Worm (Caenorhabditis elegans): ENCODE results near the gene Y116F11A.1.
"Not testable (repeated sequence)": the region's sequence is repeated elsewhere in the genome, so short reads cannot be mapped to it uniquely, and the experiment has no call there.

DNA sequence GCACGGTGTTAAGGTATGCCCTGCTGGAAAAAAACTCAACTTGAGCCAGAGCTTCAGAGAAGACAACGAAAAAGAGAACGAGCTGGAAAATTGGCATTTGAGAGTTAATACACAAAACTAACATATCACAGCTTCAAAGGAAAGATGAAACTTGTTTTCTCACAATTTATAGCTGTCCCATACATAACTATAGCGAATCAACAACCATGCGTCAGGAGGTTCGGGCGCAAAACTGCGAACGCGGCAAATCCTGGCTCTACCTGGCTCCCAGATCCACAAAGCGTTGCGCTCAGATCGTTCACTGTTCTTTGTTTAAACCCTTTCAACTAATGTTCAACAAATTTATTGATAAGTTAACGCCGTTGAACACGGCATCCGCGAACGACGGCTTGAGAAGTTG, 18.7 kb upstream of the Y116F11A.1 start, which contains the start of gene Y43F8C.23:
- TF ChIP-seq pha-4 (tag; optimal IDR thresholded peaks at IDR 0.05); F13H6.1 (tag; optimal IDR thresholded peaks at IDR 0.05); ceh-24 (tag; optimal IDR thresholded peaks at IDR 0.05); pag-3 (tag; optimal IDR thresholded peaks at IDR 0.05; ENCODE audit: borderline replicate concordance); ama-1 (optimal IDR thresholded peaks at IDR 0.05); fkh-10 (GFP tag; optimal IDR thresholded peaks at IDR 0.05); ceh-22 (tag; optimal IDR thresholded peaks at IDR 0.05); ceh-45 (GFP tag; IDR thresholded peaks at IDR 0.05); K09A11.1 (tag; optimal IDR thresholded peaks at IDR 0.05; ENCODE audit: insufficient read depth); ref-2 (tag; optimal IDR thresholded peaks at IDR 0.05); nfya-1 (tag; optimal IDR thresholded peaks at IDR 0.05); che-1 (tag; optimal IDR thresholded peaks at IDR 0.05): not testable (repeated sequence)

All from whole organism, late embryonic.